Fruit fly (Drosophila melanogaster) whole organism, wandering third instar larva: ENCODE measurements around the gene Nup98-96.
A peak's percentile ranks its signal among the peaks of the same experiment; 100 is the strongest.

Source experiments
- CG9705 ChIP-seq: fragments of 200-800 bp; sonication (Bioruptor generic); optimal IDR thresholded peaks from 2 replicates; lab custom pipeline; 2018; ENCODE audit warnings: missing biosample characterization, mild to moderate bottlenecking, missing genetic modification characterization
- CrebA ChIP-seq: fragments of 200-800 bp; sonication (Bioruptor generic); optimal IDR thresholded peaks from 2 replicates; lab custom pipeline; 2016; ENCODE audit warnings: missing biosample characterization, mild to moderate bottlenecking, missing genetic modification characterization, borderline replicate concordance
- Dfd ChIP-seq: fragments of >200 bp; optimal IDR thresholded peaks from 2 replicates; lab custom pipeline; 2017; ENCODE audit warnings: missing biosample characterization, missing genetic modification characterization
- Dif ChIP-seq: fragments of 200-275, 200-300 bp; sonication (Bioruptor generic); optimal IDR thresholded peaks from 2 replicates; lab custom pipeline; 2018; ENCODE audit warnings: missing biosample characterization, missing genetic modification characterization; ENCODE audit not compliant: partially characterized antibody
- GATAd ChIP-seq: sonication (Bioruptor generic); optimal IDR thresholded peaks from 2 replicates; lab custom pipeline; 2016; ENCODE audit warnings: missing biosample characterization, missing genetic modification characterization
- HLH106 ChIP-seq: fragments of 200-800 bp; optimal IDR thresholded peaks from 3 replicates; lab custom pipeline; 2019; ENCODE audit warnings: missing biosample characterization, mild to moderate bottlenecking, missing genetic modification characterization, moderate library complexity
- Hnf4 ChIP-seq: fragments of 200-800 bp; sonication (Bioruptor generic); optimal IDR thresholded peaks from 2 replicates; lab custom pipeline; 2016; ENCODE audit warnings: missing biosample characterization, mild to moderate bottlenecking, missing genetic modification characterization
- Hr78 ChIP-seq: fragments of >200 bp; optimal IDR thresholded peaks from 2 replicates; lab custom pipeline; 2017; ENCODE audit warnings: missing biosample characterization, missing genetic modification characterization
- Hr83 ChIP-seq: fragments of 200-300 bp; sonication (Bioruptor generic); optimal IDR thresholded peaks from 2 replicates; lab custom pipeline; 2016; ENCODE audit warnings: missing biosample characterization, mild to moderate bottlenecking, missing genetic modification characterization, moderate library complexity; ENCODE audit not compliant: poor library complexity, severe bottlenecking
- Mio ChIP-seq: sonication (Bioruptor generic); optimal IDR thresholded peaks from 2 replicates; lab custom pipeline; 2016; ENCODE audit warnings: missing biosample characterization, missing genetic modification characterization
- N ChIP-seq: fragments of >200 bp; optimal IDR thresholded peaks from 2 replicates; lab custom pipeline; 2018; ENCODE audit warnings: missing biosample characterization, missing external identifiers, missing genetic modification characterization
- OdsH ChIP-seq: fragments of 200-800 bp; sonication (Bioruptor generic); optimal IDR thresholded peaks from 2 replicates; lab custom pipeline; 2016; ENCODE audit warnings: missing biosample characterization, mild to moderate bottlenecking, missing genetic modification characterization
- Rel ChIP-seq, 2 experiments: fragments of 200-800 bp; sonication (Bioruptor generic) in 1 of 2; optimal IDR thresholded peaks; 2 replicates in 1 of 2; 3 replicates in 1 of 2; lab custom pipeline; 2016 to 2019; ENCODE audit warnings: mild to moderate bottlenecking in 2 of 2, missing biosample characterization in 2 of 2, missing genetic modification characterization in 2 of 2, moderate library complexity in 1 of 2
- Sp1 ChIP-seq: fragments of 200-800 bp; sonication (Bioruptor generic); optimal IDR thresholded peaks from 3 replicates; lab custom pipeline; 2019; ENCODE audit warnings: missing biosample characterization, mild to moderate bottlenecking, missing genetic modification characterization, moderate library complexity
- Vsx2 ChIP-seq: fragments of 200-300, 225-300 bp; sonication (Bioruptor generic); optimal IDR thresholded peaks from 2 replicates; lab custom pipeline; 2018; ENCODE audit warnings: missing biosample characterization, missing genetic modification characterization; ENCODE audit not compliant: partially characterized antibody
- br ChIP-seq: fragments of 200-800 bp; sonication (Bioruptor generic); optimal IDR thresholded peaks from 2 replicates; lab custom pipeline; 2016; ENCODE audit warnings: missing biosample characterization, missing genetic modification characterization
- brk ChIP-seq: fragments of 200-800 bp; sonication (Bioruptor generic); optimal IDR thresholded peaks from 2 replicates; lab custom pipeline; 2016; ENCODE audit warnings: missing biosample characterization, mild to moderate bottlenecking, missing genetic modification characterization
- dmrt93B ChIP-seq: fragments of 200-800 bp; sonication (Bioruptor generic); optimal IDR thresholded peaks from 2 replicates; lab custom pipeline; 2018; ENCODE audit warnings: missing biosample characterization, mild to moderate bottlenecking, missing genetic modification characterization
- ey ChIP-seq: fragments of 200-800 bp; sonication (Bioruptor generic); optimal IDR thresholded peaks from 2 replicates; lab custom pipeline; 2016; ENCODE audit warnings: missing biosample characterization, missing genetic modification characterization
- foxo ChIP-seq, 2 experiments: fragments of 200-800 bp; sonication (Bioruptor generic); optimal IDR thresholded peaks; 2 replicates in 1 of 2; 3 replicates in 1 of 2; lab custom pipeline; 2016 to 2017; ENCODE audit warnings: missing biosample characterization in 2 of 2, missing genetic modification characterization in 2 of 2
- fru ChIP-seq: fragments of 200-800 bp; sonication (Bioruptor generic); optimal IDR thresholded peaks from 3 replicates; lab custom pipeline; 2016; ENCODE audit warnings: missing biosample characterization, mild to moderate bottlenecking, missing genetic modification characterization
- h ChIP-seq: fragments of 200-800 bp; sonication (Bioruptor generic); optimal IDR thresholded peaks from 3 replicates; lab custom pipeline; 2016; ENCODE audit warnings: missing biosample characterization, mild to moderate bottlenecking, missing genetic modification characterization
- jim ChIP-seq: fragments of 175-275, 200-325 bp; sonication (Bioruptor generic); optimal IDR thresholded peaks from 2 replicates; lab custom pipeline; 2016; ENCODE audit warnings: missing biosample characterization, mild to moderate bottlenecking, missing genetic modification characterization
- lola ChIP-seq: fragments of >200 bp; optimal IDR thresholded peaks from 2 replicates; lab custom pipeline; 2017; ENCODE audit warnings: missing biosample characterization, missing genetic modification characterization
- psq ChIP-seq: fragments of 200-800 bp; sonication (Bioruptor generic); optimal IDR thresholded peaks from 3 replicates; lab custom pipeline; 2017; ENCODE audit warnings: missing biosample characterization, mild to moderate bottlenecking, missing genetic modification characterization, moderate library complexity
- rgr ChIP-seq: fragments of 200-800 bp; sonication (Bioruptor generic); optimal IDR thresholded peaks from 3 replicates; lab custom pipeline; 2016; ENCODE audit warnings: missing biosample characterization, mild to moderate bottlenecking, missing genetic modification characterization
- sage ChIP-seq: fragments of 200-800 bp; sonication (Bioruptor generic); optimal IDR thresholded peaks from 2 replicates; lab custom pipeline; 2016; ENCODE audit warnings: missing biosample characterization, mild to moderate bottlenecking, missing genetic modification characterization
- sv ChIP-seq: fragments of 200-800 bp; sonication (Bioruptor generic); optimal IDR thresholded peaks from 3 replicates; lab custom pipeline; 2016; ENCODE audit warnings: missing biosample characterization, missing genetic modification characterization
- woc ChIP-seq: sonication (Bioruptor generic); optimal IDR thresholded peaks from 2 replicates; lab custom pipeline; 2016; ENCODE audit warnings: missing biosample characterization, mild to moderate bottlenecking, missing genetic modification characterization

Gene Nup98-96

DNA sequence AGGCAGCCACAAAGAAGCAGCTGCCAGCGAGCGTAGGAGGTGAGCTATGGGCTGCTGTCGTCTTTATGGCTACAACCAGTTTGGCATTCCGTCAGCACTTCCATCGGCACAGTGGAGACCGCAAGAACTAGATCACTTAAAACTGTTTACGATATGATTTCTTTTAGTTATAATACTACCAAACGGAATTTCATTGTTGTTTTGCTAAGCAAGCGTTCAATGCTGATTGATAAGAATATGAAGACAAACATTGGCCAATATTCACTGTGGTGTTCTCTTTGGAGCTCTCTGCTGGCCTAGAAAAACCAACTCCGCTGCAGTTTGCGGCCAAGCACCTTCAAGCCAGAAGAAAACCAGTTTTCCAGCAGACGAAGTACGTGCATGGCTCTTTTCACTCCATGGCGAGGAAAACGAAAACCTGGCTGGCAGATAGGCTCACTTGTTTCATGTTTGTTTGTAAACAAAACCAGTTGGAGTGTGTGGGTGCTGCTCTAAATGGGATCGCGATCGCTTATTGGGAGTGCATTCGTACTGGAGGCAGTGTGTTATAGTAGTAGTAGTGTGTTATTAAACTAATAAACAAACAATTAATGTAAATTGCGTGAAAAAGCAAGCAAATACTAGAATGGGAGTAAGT is 36.3 kb upstream of the Nup98-96 start:
- TF ChIP-seq jim (no peak), fru (no peak), dmrt93B (no peak), woc (no peak), CrebA (GFP tag; lab: Kevin White, UChicago) (no peak), CG9705 (GFP tag; lab: Kevin White, UChicago) (no peak), Dfd (GFP tag; lab: Kevin White, UChicago) (no peak), sage (GFP tag; lab: Kevin White, UChicago) (no peak), Mio (GFP tag; lab: Kevin White, UChicago) (no peak), sv (no peak), Hr78 (GFP tag; lab: Kevin White, UChicago) (no peak), Vsx2 (GFP tag; lab: Kevin White, UChicago) (no peak), Sp1 (no peak), GATAd (GFP tag; lab: Kevin White, UChicago) (no peak), HLH106 (no peak), Dif (GFP tag; lab: Kevin White, UChicago) (no peak), brk (GFP tag; lab: Kevin White, UChicago) (no peak), rgr (GFP tag; lab: Kevin White, UChicago) (no peak), OdsH (no peak), N (no peak)

DNA sequence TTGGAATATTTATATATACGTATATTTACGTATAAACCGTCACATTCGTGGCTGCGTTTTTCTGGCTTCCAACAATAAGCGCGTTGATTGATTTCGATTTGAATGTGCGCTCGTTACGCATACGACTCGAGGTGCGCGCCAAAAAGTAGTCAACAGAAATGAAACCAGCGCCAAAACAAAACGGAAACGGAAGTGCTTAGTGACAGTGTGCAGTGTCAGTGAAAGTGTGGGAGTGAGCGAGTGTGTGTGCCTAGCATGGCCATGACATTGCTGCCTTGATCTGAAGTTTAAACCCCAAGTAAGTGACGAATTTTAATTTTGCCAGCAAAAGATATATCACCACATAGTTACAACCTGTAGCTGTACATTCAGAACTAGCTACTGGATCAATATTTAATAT is 22.2 kb upstream of the Nup98-96 start, which contains the start of gene CG34355:
TSS of gene CG34355 (plus strand) at position 192 of the 400 bp plus-strand sequence.
- TF ChIP-seq rgr (GFP tag; lab: Kevin White, UChicago) (no peak), CG9705 (GFP tag; lab: Kevin White, UChicago) (peak; percentile 21), br (GFP tag; lab: Kevin White, UChicago) (no peak), sage (GFP tag; lab: Kevin White, UChicago) (no peak)

DNA sequence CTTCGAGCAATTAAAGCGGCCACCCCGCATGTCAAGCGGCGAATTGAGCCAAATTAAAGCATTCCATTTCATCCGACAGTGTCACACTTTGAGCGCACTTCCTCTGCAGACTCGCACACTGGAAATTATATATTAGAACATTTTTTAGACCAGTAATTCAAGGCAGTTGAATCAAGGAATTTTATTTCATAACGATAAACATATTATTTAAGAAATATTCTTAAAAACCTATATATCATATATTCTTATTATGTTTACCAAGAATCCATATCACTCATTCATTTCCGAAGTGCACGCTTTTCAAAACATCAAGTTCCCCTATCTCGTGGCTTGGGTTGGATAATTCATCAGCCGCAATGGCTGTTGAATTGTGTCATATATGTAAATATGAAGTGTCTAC is 10.1 kb upstream of the Nup98-96 start:
- TF ChIP-seq OdsH (peak; percentile 24), psq (GFP tag; lab: Kevin White, UChicago) (peak; percentile 24), sage (GFP tag; lab: Kevin White, UChicago) (no peak)

DNA sequence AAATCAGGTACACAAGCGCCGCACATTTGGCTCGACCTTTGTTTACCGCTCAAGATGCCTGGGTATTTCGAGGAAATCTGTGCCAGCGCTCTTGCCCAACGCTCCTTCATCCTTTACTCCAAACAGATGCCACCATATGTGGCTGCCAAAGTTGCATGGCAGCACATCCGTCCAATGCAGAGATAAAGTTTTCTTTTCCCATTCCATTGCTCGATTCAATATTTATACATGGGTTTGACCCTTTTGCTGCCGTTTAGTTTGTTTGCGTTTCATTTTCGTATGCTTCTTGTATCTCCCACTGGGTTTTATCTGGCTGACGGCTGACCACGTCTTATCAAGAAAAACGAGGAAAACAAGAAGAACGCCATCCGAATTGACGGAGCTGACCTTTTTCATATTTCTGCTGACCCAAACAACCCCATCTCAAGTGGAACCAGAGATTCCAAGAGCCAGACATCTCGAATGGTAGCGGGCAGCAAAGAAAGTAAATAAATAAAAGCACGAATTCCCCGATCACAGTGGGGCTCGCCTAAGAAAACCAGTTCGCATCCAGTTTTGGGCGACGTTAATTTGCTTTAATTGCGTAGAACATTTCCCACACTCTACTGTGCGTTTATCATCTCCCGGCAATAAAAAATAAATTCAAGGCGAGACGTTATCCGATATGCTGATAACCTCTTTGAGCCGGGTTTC is 9.2 kb upstream of the Nup98-96 start:
- TF ChIP-seq Rel (GFP tag; optimal IDR thresholded peaks at IDR 0.05; lab: Kevin White, UChicago), result no peak
- peak; percentile 87 for TF ChIP-seq Rel (tag; optimal IDR thresholded peaks at IDR 0.05; lab: Kevin White, UChicago)
- no peak for TF ChIP-seq brk (GFP tag; lab: Kevin White, UChicago)
- TF ChIP-seq h, result peak; percentile 9
- no peak for TF ChIP-seq sage (GFP tag; lab: Kevin White, UChicago)

DNA sequence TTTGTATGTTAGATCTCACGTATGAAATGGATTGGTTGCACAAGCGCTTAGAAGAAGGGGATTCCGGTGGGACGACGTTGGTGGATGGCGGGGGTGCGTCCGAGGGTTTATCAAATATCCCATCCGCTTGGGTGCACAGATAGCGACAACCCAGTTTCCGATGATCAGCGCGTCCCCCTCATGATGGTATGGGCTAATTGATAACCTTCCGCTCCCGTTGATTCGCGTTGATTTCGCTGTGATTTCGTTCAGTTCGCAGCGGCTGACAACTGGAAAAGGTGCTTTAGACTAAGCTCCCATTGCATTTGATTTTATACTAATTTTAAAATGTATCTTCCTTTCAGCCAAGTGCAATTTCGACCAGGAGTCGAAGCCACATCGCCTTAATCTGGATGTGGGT is 8.2 kb upstream of the Nup98-96 start:
- TF ChIP-seq Rel (GFP tag; optimal IDR thresholded peaks at IDR 0.05; lab: Kevin White, UChicago) (no peak), Rel (tag; optimal IDR thresholded peaks at IDR 0.05; lab: Kevin White, UChicago) (peak; percentile 52), GATAd (GFP tag; lab: Kevin White, UChicago) (no peak), woc (no peak)

DNA sequence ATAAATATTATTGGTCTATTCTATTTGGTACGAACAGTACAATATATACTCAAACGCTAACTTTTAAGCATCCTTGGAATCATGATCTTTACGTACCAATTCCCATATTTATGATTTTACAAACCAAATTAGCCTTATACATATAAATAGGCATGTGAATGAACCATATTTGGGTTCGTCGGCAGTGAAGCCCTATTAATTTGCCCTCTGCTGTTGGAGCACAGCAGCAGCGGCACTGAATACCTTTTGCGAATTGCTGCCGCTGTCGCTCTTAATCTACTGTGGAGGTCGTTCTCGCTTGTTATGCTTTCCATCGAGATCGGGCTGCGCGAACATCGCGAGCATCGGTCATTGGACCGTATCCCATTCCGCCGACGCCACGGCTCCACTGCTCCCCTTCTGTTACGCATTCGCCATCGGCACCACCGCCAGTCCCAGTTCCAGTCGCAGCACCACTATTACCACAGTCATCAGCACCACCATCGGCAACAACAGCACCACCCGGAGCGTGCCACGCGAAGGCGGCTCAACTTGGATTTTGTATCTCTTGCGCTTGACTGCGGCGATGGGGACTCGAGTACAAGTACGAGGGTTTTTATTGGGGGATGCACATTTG is 7.1 kb upstream of the Nup98-96 start:
- no peak for TF ChIP-seq jim
- TF ChIP-seq Mio (GFP tag; lab: Kevin White, UChicago), result no peak
- peak; percentile 38 for TF ChIP-seq dmrt93B
- peak; percentile 61 for TF ChIP-seq woc
- peak; percentile 11 for TF ChIP-seq Hnf4 (GFP tag; lab: Kevin White, UChicago)
- TF ChIP-seq foxo (GFP tag; optimal IDR thresholded peaks at IDR 0.05; lab: Kevin White, UChicago), result peak in 1 of 2 experiments; percentile 61
- TF ChIP-seq N, result no peak
- peak; percentile 49 for TF ChIP-seq h
- peak; percentile 39 for TF ChIP-seq OdsH
- peak; percentile 53 for TF ChIP-seq psq (GFP tag; lab: Kevin White, UChicago)
- TF ChIP-seq Sp1, result peak; percentile 65
- peak; percentile 69 for TF ChIP-seq HLH106
- TF ChIP-seq Rel (GFP tag; optimal IDR thresholded peaks at IDR 0.05; lab: Kevin White, UChicago), result no peak
- TF ChIP-seq Rel (tag; optimal IDR thresholded peaks at IDR 0.05; lab: Kevin White, UChicago), result peak; percentile 86
- no peak for TF ChIP-seq lola (GFP tag; lab: Kevin White, UChicago)
- peak; percentile 60 for TF ChIP-seq br (GFP tag; lab: Kevin White, UChicago)
- TF ChIP-seq rgr (GFP tag; lab: Kevin White, UChicago), result peak; percentile 62
- TF ChIP-seq Vsx2 (GFP tag; lab: Kevin White, UChicago), result no peak
- peak; percentile 61 for TF ChIP-seq ey
- peak; percentile 51 for TF ChIP-seq fru
- TF ChIP-seq Hr83 (GFP tag; lab: Kevin White, UChicago), result no peak
